Worm (Caenorhabditis elegans): ENCODE results near the gene col-14.

The col-14 gene

ce11 chrIV:7753108-7753507, at the start of gene col-14:
col-14 (plus strand) TSS chrIV:7753408.
- TF ChIP-seq unc-130 (tag; optimal IDR thresholded peaks at IDR 0.05) = no peak
- TF ChIP-seq efl-1 (optimal IDR thresholded peaks at IDR 0.05) = no peak
- peak in 1 of 2 experiments; percentile 14 for TF ChIP-seq efl-1 (GFP tag; optimal IDR thresholded peaks at IDR 0.05 in 1 of 2)
- TF ChIP-seq skn-1 (tag; optimal IDR thresholded peaks at IDR 0.05) = no peak

- no peak for TF ChIP-seq snpc-4 (tag; optimal IDR thresholded peaks at IDR 0.05)
- peak; percentile 34 for TF ChIP-seq dsc-1 (tag; optimal IDR thresholded peaks at IDR 0.05)
- no peak for TF ChIP-seq unc-86 (tag; optimal IDR thresholded peaks at IDR 0.05)
- TF ChIP-seq fos-1 (tag; optimal IDR thresholded peaks at IDR 0.05) = no peak
- no peak for TF ChIP-seq skn-1 (tag; optimal IDR thresholded peaks at IDR 0.05)
- TF ChIP-seq pqm-1 (tag; optimal IDR thresholded peaks at IDR 0.05) = no peak
- peak; percentile 49 for TF ChIP-seq blmp-1 (tag; optimal IDR thresholded peaks at IDR 0.05)
These were observed 46.4 kb upstream of the col-14 start, which contains the start of gene F33D4.4 for ce11 chrIV:7706805-7707204. F33D4.4 (minus strand) TSS chrIV:7706905.

- TF ChIP-seq lin-35 (GFP tag; optimal IDR thresholded peaks at IDR 0.05) = peak; percentile 67 to 75
- TF ChIP-seq ztf-11 (tag; optimal IDR thresholded peaks at IDR 0.05) = no peak
- TF ChIP-seq egl-27 (tag; optimal IDR thresholded peaks at IDR 0.05) = no peak
- no peak for TF ChIP-seq nhr-77 (tag; optimal IDR thresholded peaks at IDR 0.05)
- TF ChIP-seq elt-2 (tag; optimal IDR thresholded peaks at IDR 0.05) = peak; percentile 3
- no peak for TF ChIP-seq ces-1 (GFP tag; optimal IDR thresholded peaks at IDR 0.05)
- TF ChIP-seq fkh-8 (tag; optimal IDR thresholded peaks at IDR 0.05) = peak; percentile 18
- peak; percentile 76 for TF ChIP-seq nhr-71 (tag; optimal IDR thresholded peaks at IDR 0.05)
- no peak for TF ChIP-seq pax-3 (tag; optimal IDR thresholded peaks at IDR 0.05)
- TF ChIP-seq swsn-7 (tag; optimal IDR thresholded peaks at IDR 0.05) = peak; percentile 68
- TF ChIP-seq C34B4.2 (tag; optimal IDR thresholded peaks at IDR 0.05) = no peak
- peak; percentile 31 for TF ChIP-seq snpc-4 (tag; optimal IDR thresholded peaks at IDR 0.05)
- peak; percentile 37 for TF ChIP-seq lin-13 (GFP tag; optimal IDR thresholded peaks at IDR 0.05)
- peak; percentile 56 for TF ChIP-seq tbx-2 (tag; optimal IDR thresholded peaks at IDR 0.05)
- peak; percentile 82 for TF ChIP-seq C16A3.4 (tag; optimal IDR thresholded peaks at IDR 0.05)
- no peak for TF ChIP-seq lin-39 (tag; optimal IDR thresholded peaks at IDR 0.05)
- TF ChIP-seq unc-86 (tag; optimal IDR thresholded peaks at IDR 0.05) = peak; percentile 36
- no peak for TF ChIP-seq sup-37 (GFP tag; optimal IDR thresholded peaks at IDR 0.05)
- TF ChIP-seq nhr-47 (tag; optimal IDR thresholded peaks at IDR 0.05) = no peak
- peak in 2 of 3 experiments; percentile 50 to 55 for TF ChIP-seq ceh-82 (tag; optimal IDR thresholded peaks at IDR 0.05)
- TF ChIP-seq F16B12.6 (tag; optimal IDR thresholded peaks at IDR 0.05) = peak; percentile 84
- peak; percentile 74 for TF ChIP-seq skn-1 (tag; optimal IDR thresholded peaks at IDR 0.05)
- TF ChIP-seq lsy-2 (tag; optimal IDR thresholded peaks at IDR 0.05) = peak; percentile 78 to 85
- TF ChIP-seq jun-1 (tag; optimal IDR thresholded peaks at IDR 0.05) = no peak
- TF ChIP-seq elt-3 (tag; optimal IDR thresholded peaks at IDR 0.05) = peak in 1 of 6 experiments; percentile 16
- TF ChIP-seq hlh-17 (GFP tag; optimal IDR thresholded peaks at IDR 0.05; ENCODE audit: borderline replicate concordance) = no peak
- TF ChIP-seq ztf-4 (tag; optimal IDR thresholded peaks at IDR 0.05) = no peak
- no peak for TF ChIP-seq aly-2 (tag; optimal IDR thresholded peaks at IDR 0.05)
- TF ChIP-seq nhr-19 (GFP tag; conservative IDR thresholded peaks at IDR 0.05) = peak; percentile 58
- peak; percentile 44 for TF ChIP-seq unc-130 (tag; optimal IDR thresholded peaks at IDR 0.05)
- TF ChIP-seq ceh-63 (GFP tag; optimal IDR thresholded peaks at IDR 0.05) = no peak
- TF ChIP-seq nhr-90 (tag; optimal IDR thresholded peaks at IDR 0.05; ENCODE audit: poor library complexity) = peak; percentile 56
- peak; percentile 28 for TF ChIP-seq dsc-1 (tag; optimal IDR thresholded peaks at IDR 0.05)
- TF ChIP-seq grh-1 (GFP tag; IDR thresholded peaks at IDR 0.05) = no peak
- TF ChIP-seq lin-15B (tag; optimal IDR thresholded peaks at IDR 0.05) = peak; percentile 74
- TF ChIP-seq efl-1 (optimal IDR thresholded peaks at IDR 0.05) = peak; percentile 58 to 67
- TF ChIP-seq efl-1 (GFP tag; optimal IDR thresholded peaks at IDR 0.05 in 1 of 2) = peak; percentile 69 to 94
- peak; percentile 73 for TF ChIP-seq snu-23 (GFP tag; optimal IDR thresholded peaks at IDR 0.05)
- TF ChIP-seq ceh-8 (GFP tag; optimal IDR thresholded peaks at IDR 0.05) = no peak
- TF ChIP-seq blmp-1 (tag; optimal IDR thresholded peaks at IDR 0.05) = peak; percentile 50
- no peak for TF ChIP-seq nhr-84 (tag; optimal IDR thresholded peaks at IDR 0.05)
- TF ChIP-seq nhr-20 (tag; optimal IDR thresholded peaks at IDR 0.05) = peak; percentile 59
- peak; percentile 35 for TF ChIP-seq lir-3 (tag; optimal IDR thresholded peaks at IDR 0.05; ENCODE audit: poor library complexity)
- TF ChIP-seq rnt-1 (tag; optimal IDR thresholded peaks at IDR 0.05) = peak; percentile 53
- TF ChIP-seq lin-14 (GFP tag; optimal IDR thresholded peaks at IDR 0.05) = peak; percentile 71
These were observed 43.5 kb upstream of the col-14 start, which contains the start of the genes mrpl-1, emc-6 and mrps-24 for ce11 chrIV:7709701-7710100. mrpl-1 (minus strand) TSS chrIV:7709701. emc-6 (minus strand) TSS chrIV:7709736. mrps-24 (plus strand) TSS chrIV:7710045.
